Worm (Caenorhabditis elegans): Measurements from ENCODE around the gene Y73B3A.11.

DNA sequence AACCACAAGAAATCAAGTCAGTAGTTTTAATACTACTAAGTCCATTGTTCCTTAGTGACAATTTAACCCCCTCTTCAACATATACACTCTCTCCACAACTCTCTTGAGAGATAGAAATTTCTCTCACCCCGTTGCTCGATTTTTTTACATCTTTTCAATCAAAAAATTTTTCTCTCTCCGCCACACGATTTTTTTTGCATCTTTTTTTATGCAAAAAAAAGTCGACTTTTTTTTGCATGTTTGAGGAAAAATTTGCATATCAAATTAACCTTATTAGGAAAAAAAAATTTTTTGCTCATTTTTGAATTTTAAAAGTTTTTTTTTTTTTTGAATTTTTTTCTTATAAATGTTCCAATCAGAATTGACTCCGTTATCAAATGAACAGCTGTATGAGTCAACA, 1.1 kb upstream of the Y73B3A.11 start:
- TF ChIP-seq tbx-11 (GFP tag; IDR thresholded peaks at IDR 0.05): no peak
- TF ChIP-seq ama-1 (optimal IDR thresholded peaks at IDR 0.05): no peak
- TF ChIP-seq tbx-37 (GFP tag; conservative IDR thresholded peaks at IDR 0.05): no peak
- no peak for TF ChIP-seq hmg-4 (GFP tag; optimal IDR thresholded peaks at IDR 0.05)
- TF ChIP-seq ets-7 (tag; optimal IDR thresholded peaks at IDR 0.05): no peak
- no peak for TF ChIP-seq scrt-1 (GFP tag; IDR thresholded peaks at IDR 0.05)
- TF ChIP-seq F13C5.2 (tag; optimal IDR thresholded peaks at IDR 0.05): no peak
- TF ChIP-seq hnd-1 (tag; optimal IDR thresholded peaks at IDR 0.05): no peak
- no peak for TF ChIP-seq B0310.2 (tag; optimal IDR thresholded peaks at IDR 0.05)
